Fruit fly (Drosophila melanogaster) whole organism, embryonic: ENCODE results near the gene TFAM.

Experiments used
- Ada2b ChIP-seq: fragments of 200-800 bp; sonication (Bioruptor generic); IDR thresholded peaks from 2 replicates; pipeline ENCODE4 v1.3.6; 2022; ENCODE audit warnings: missing biosample characterization, missing genetic modification characterization
- B-H1 ChIP-seq: fragments of 200-800 bp; sonication (Bioruptor generic); IDR thresholded peaks from 3 replicates; pipeline ENCODE4 v1.3.6; 2022; ENCODE audit warnings: missing biosample characterization, missing genetic modification characterization
- B-H2 ChIP-seq: fragments of 200-800 bp; sonication (Bioruptor generic); optimal IDR thresholded peaks from 2 replicates; lab custom pipeline; 2018; ENCODE audit warnings: missing biosample characterization, mild to moderate bottlenecking, missing genetic modification characterization
- CG10959 ChIP-seq: fragments of 200-800 bp; sonication (Bioruptor generic); IDR thresholded peaks from 2 replicates; pipeline ENCODE4 v1.3.6; 2022; ENCODE audit warnings: missing biosample characterization, missing genetic modification characterization
- CG14667 ChIP-seq: fragments of 200-800 bp; sonication (Bioruptor generic); IDR thresholded peaks from 2 replicates; pipeline ENCODE4 v1.3.6; 2022; ENCODE audit warnings: missing biosample characterization, missing genetic modification characterization
- CG15601 ChIP-seq: fragments of 200-800 bp; sonication (Bioruptor generic); optimal IDR thresholded peaks from 3 replicates; lab custom pipeline; 2019; ENCODE audit warnings: missing biosample characterization, mild to moderate bottlenecking, missing genetic modification characterization, moderate library complexity
- CG1603 ChIP-seq: fragments of 200-800 bp; sonication (Bioruptor generic); optimal IDR thresholded peaks from 2 replicates; lab custom pipeline; 2019; ENCODE audit warnings: missing biosample characterization, mild to moderate bottlenecking, missing genetic modification characterization, moderate library complexity
- CG17568 ChIP-seq: fragments of 200-800 bp; sonication (Bioruptor generic); optimal IDR thresholded peaks from 2 replicates; lab custom pipeline; 2018; ENCODE audit warnings: missing biosample characterization, mild to moderate bottlenecking, missing genetic modification characterization, moderate library complexity
- CG17912 ChIP-seq: fragments of 200-800 bp; sonication (Bioruptor generic); optimal IDR thresholded peaks from 2 replicates; lab custom pipeline; 2018; ENCODE audit warnings: missing biosample characterization, mild to moderate bottlenecking, missing genetic modification characterization
- CG2120 ChIP-seq: fragments of 200-800 bp; sonication (Bioruptor generic); optimal IDR thresholded peaks from 3 replicates; lab custom pipeline; 2016; ENCODE audit warnings: missing biosample characterization, missing genetic modification characterization
- CG30403 ChIP-seq: fragments of 200-800 bp; sonication (Bioruptor generic); optimal IDR thresholded peaks from 3 replicates; lab custom pipeline; 2016; ENCODE audit warnings: missing biosample characterization, missing genetic modification characterization
- CG34376 ChIP-seq: fragments of 200-800 bp; sonication (Bioruptor generic); optimal IDR thresholded peaks from 2 replicates; lab custom pipeline; 2018; ENCODE audit warnings: missing biosample characterization, mild to moderate bottlenecking, missing genetic modification characterization
- CG3838 ChIP-seq: fragments of 200-800 bp; sonication (Bioruptor generic); optimal IDR thresholded peaks from 3 replicates; lab custom pipeline; 2016; ENCODE audit warnings: missing biosample characterization, missing genetic modification characterization
- CG7357 ChIP-seq: fragments of 200-800 bp; sonication (Bioruptor generic); IDR thresholded peaks from 3 replicates; pipeline ENCODE4 v1.3.6; 2022; ENCODE audit warnings: missing biosample characterization, missing genetic modification characterization
- CG7372 ChIP-seq: fragments of 200-800 bp; sonication (Bioruptor generic); IDR thresholded peaks from 2 replicates; pipeline ENCODE4 v1.3.6; 2022; ENCODE audit warnings: missing biosample characterization, missing genetic modification characterization
- CG7987 ChIP-seq: fragments of 200-800 bp; sonication (Bioruptor generic); optimal IDR thresholded peaks from 2 replicates; lab custom pipeline; 2018; ENCODE audit warnings: missing biosample characterization, mild to moderate bottlenecking, missing genetic modification characterization, moderate library complexity
- CG9727 ChIP-seq: fragments of 200-800 bp; sonication (Bioruptor generic); optimal IDR thresholded peaks from 3 replicates; lab custom pipeline; 2017; ENCODE audit warnings: missing biosample characterization, mild to moderate bottlenecking, missing genetic modification characterization
- Lhr ChIP-seq: fragments of 200-800 bp; sonication (Bioruptor generic); optimal IDR thresholded peaks from 3 replicates; lab custom pipeline; 2017; ENCODE audit warnings: mild to moderate bottlenecking, missing biosample characterization, missing genetic modification reagents, missing genetic modification characterization
- MBD-R2 ChIP-seq: fragments of 200-800 bp; sonication (Bioruptor generic); IDR thresholded peaks from 2 replicates; pipeline ENCODE4 v1.3.6; 2022; ENCODE audit warnings: missing biosample characterization, missing genetic modification characterization
- Med ChIP-seq: fragments of 200-800 bp; sonication (Bioruptor generic); peaks from one replicate; lab custom pipeline; 2016; ENCODE audit warnings: missing biosample characterization, missing genetic modification characterization, mild to moderate bottlenecking, inconsistent platforms, moderate library complexity
- NC2β ChIP-seq: fragments of 200-800 bp; sonication (Bioruptor generic); optimal IDR thresholded peaks from 2 replicates; lab custom pipeline; 2016; ENCODE audit warnings: missing biosample characterization, missing genetic modification characterization
- Opbp ChIP-seq: fragments of 200-800 bp; sonication (Bioruptor generic); IDR thresholded peaks from 3 replicates; pipeline ENCODE4 v1.3.6; 2022; ENCODE audit warnings: missing biosample characterization, missing genetic modification characterization; ENCODE audit not compliant: partially characterized antibody
- Spps ChIP-seq: fragments of 200-800 bp; sonication (Bioruptor generic); optimal IDR thresholded peaks from 2 replicates; lab custom pipeline; 2018; ENCODE audit warnings: missing biosample characterization, mild to moderate bottlenecking, missing genetic modification characterization
- Sry-β ChIP-seq: fragments of 200-800 bp; sonication (Bioruptor generic); optimal IDR thresholded peaks from 2 replicates; lab custom pipeline; 2018; ENCODE audit warnings: missing biosample characterization, mild to moderate bottlenecking, missing genetic modification characterization, moderate library complexity
- Xrp1 ChIP-seq: fragments of 200-800 bp; sonication (Bioruptor generic); IDR thresholded peaks from 2 replicates; pipeline ENCODE4 v1.3.6; 2022; ENCODE audit warnings: missing biosample characterization, missing genetic modification characterization
- ac ChIP-seq: fragments of 200-800 bp; sonication (Bioruptor generic); optimal IDR thresholded peaks from 3 replicates; lab custom pipeline; 2017; ENCODE audit warnings: missing biosample characterization, mild to moderate bottlenecking, missing genetic modification characterization
- bcd ChIP-seq: fragments of 200-800 bp; sonication (Bioruptor generic); optimal IDR thresholded peaks from 2 replicates; lab custom pipeline; 2017; ENCODE audit warnings: missing biosample characterization, mild to moderate bottlenecking, missing genetic modification characterization
- cg ChIP-seq: fragments of 200-800 bp; sonication (Bioruptor generic); optimal IDR thresholded peaks from 3 replicates; lab custom pipeline; 2019; ENCODE audit warnings: missing biosample characterization, mild to moderate bottlenecking, missing genetic modification characterization, moderate library complexity
- ci ChIP-seq: fragments of 200-800 bp; sonication (Bioruptor generic); IDR thresholded peaks from 3 replicates; pipeline ENCODE4 v1.3.6; 2022; ENCODE audit warnings: missing biosample characterization, missing genetic modification characterization
- eve ChIP-seq, 2 experiments: fragments of >200 bp; optimal IDR thresholded peaks; 2 replicates each; lab custom pipeline; 2017; ENCODE audit warnings: missing biosample characterization in 2 of 2, missing genetic modification characterization in 2 of 2
- exex ChIP-seq: fragments of 200-800 bp; sonication (Bioruptor generic); optimal IDR thresholded peaks from 4 replicates; lab custom pipeline; 2018; ENCODE audit warnings: missing biosample characterization, mild to moderate bottlenecking, missing genetic modification characterization, moderate library complexity
- grau ChIP-seq: fragments of 200-800 bp; optimal IDR thresholded peaks from 3 replicates; lab custom pipeline; 2019; ENCODE audit warnings: missing biosample characterization, mild to moderate bottlenecking, missing genetic modification characterization, moderate library complexity
- gro ChIP-seq: fragments of 200-800 bp; sonication (Bioruptor generic); optimal IDR thresholded peaks from 2 replicates; lab custom pipeline; 2016; ENCODE audit warnings: missing biosample characterization, missing genetic modification characterization
- gsb ChIP-seq: fragments of 200-800 bp; sonication (Bioruptor generic); IDR thresholded peaks from 2 replicates; pipeline ENCODE4 v1.3.6; 2022; ENCODE audit warnings: missing biosample characterization, missing genetic modification characterization
- ind ChIP-seq: fragments of 200-800 bp; sonication (Bioruptor generic); optimal IDR thresholded peaks from 3 replicates; lab custom pipeline; 2016; ENCODE audit warnings: missing biosample characterization, missing genetic modification characterization
- klu ChIP-seq: fragments of 200-800 bp; sonication (Bioruptor generic); IDR thresholded peaks from 2 replicates; pipeline ENCODE4 v1.3.6; 2022; ENCODE audit warnings: missing biosample characterization, missing genetic modification characterization
- kni ChIP-seq: fragments of 200-800 bp; sonication (Bioruptor generic); optimal IDR thresholded peaks from 3 replicates; lab custom pipeline; 2017; ENCODE audit warnings: mild to moderate bottlenecking, missing biosample characterization, missing genetic modification reagents, missing genetic modification characterization
- lab ChIP-seq: fragments of 200-800 bp; sonication (Bioruptor generic); optimal IDR thresholded peaks from 3 replicates; lab custom pipeline; 2017; ENCODE audit warnings: missing biosample characterization, missing genetic modification characterization, mild to moderate bottlenecking, moderate library complexity, missing genetic modification reagents
- lola ChIP-seq, 3 experiments: fragments of >200 bp in 2 of 3; fragments of 200-800 bp in 1 of 3; sonication (Bioruptor generic) in 1 of 3; optimal IDR thresholded peaks; 2 replicates each; lab custom pipeline; 2017 to 2019; ENCODE audit warnings: missing biosample characterization in 3 of 3, missing genetic modification characterization in 3 of 3, mild to moderate bottlenecking in 1 of 3, moderate library complexity in 1 of 3
- lov ChIP-seq, 2 experiments: fragments of 200-800 bp in 1 of 2; fragments of >200 bp in 1 of 2; sonication (Bioruptor generic) in 1 of 2; IDR thresholded peaks in 1 of 2; optimal IDR thresholded peaks in 1 of 2; 2 replicates in 1 of 2; 3 replicates in 1 of 2; pipeline versions ENCODE4 v1.3.6 to Lab custom; 2017 to 2022; ENCODE audit warnings: missing biosample characterization in 1 of 2, missing genetic modification characterization in 1 of 2
- nerfin-2 ChIP-seq: fragments of 200-800 bp; sonication (Bioruptor generic); IDR thresholded peaks from 2 replicates; pipeline ENCODE4 v1.3.6; 2022; ENCODE audit warnings: missing biosample characterization, missing genetic modification characterization; ENCODE audit not compliant: partially characterized antibody
- odd ChIP-seq: fragments of 200-800 bp; sonication (Bioruptor generic); optimal IDR thresholded peaks from 2 replicates; lab custom pipeline; 2017; ENCODE audit warnings: missing biosample characterization, mild to moderate bottlenecking, missing genetic modification characterization
- org-1 ChIP-seq: fragments of 200-800 bp; sonication (Bioruptor generic); optimal IDR thresholded peaks from 2 replicates; lab custom pipeline; 2017; ENCODE audit warnings: missing biosample characterization, missing genetic modification characterization
- ranshi ChIP-seq: fragments of 200-800 bp; sonication (Bioruptor generic); IDR thresholded peaks from 2 replicates; pipeline ENCODE4 v1.3.6; 2022; ENCODE audit warnings: missing biosample characterization, missing genetic modification characterization
- rib ChIP-seq: fragments of 200-800 bp; sonication (Bioruptor generic); IDR thresholded peaks from 2 replicates; pipeline ENCODE4 v1.3.6; 2022; ENCODE audit warnings: missing biosample characterization, missing genetic modification characterization
- sisA ChIP-seq: fragments of 200-800 bp; sonication (Bioruptor generic); IDR thresholded peaks from 2 replicates; pipeline ENCODE4 v1.3.6; 2022; ENCODE audit warnings: missing biosample characterization, missing genetic modification characterization
- slbo ChIP-seq: fragments of 200-800 bp; sonication (Bioruptor generic); IDR thresholded peaks from 2 replicates; pipeline ENCODE4 v1.3.6; 2022; ENCODE audit warnings: missing biosample characterization, missing genetic modification characterization
- zfh1 ChIP-seq: fragments of 200-800 bp; sonication (Bioruptor generic); IDR thresholded peaks from 3 replicates; pipeline ENCODE4 v1.3.6; 2022; ENCODE audit warnings: missing biosample characterization, missing genetic modification characterization

TFAM gene

DNA sequence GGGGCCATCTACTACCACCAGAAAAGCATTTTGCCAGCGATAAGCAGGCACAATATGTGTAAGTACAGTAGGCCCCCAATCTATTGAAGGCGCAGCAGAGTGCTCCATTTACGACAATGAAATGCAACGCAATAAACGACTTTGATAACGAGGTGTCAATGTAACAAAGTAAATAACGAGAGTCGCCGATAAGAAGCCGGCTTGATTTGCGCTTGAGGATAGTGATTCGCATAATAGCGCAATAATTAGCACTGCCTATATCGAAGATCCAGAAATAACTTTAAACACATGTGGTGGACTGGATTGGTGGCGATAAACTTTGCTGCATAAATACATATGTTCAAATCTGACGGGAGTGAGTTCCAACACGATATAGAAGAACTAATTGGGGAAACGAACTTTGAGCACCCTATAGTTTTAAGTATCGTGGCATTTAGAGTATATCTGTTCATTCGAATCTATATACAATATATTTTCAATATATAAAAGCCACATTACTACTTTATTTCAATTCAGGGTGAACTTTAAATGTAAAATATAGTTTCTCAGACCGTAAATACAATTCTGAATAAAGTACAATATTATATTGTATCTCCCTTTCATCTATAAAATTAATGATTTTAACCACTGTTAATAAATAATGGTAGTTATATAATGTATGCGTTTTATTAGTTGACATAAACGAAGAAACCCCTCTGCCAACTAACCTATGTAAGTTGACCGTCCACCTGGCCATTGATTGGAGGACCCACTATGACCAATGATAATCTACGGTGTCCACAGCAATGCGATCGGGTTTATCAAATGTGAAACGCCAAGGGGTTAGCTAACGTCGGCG lies 27.6 kb downstream of the TFAM start (continued):
- TF ChIP-seq CG30403 (GFP tag; lab: Kevin White, UChicago) (no peak), CG1603 (tag; lab: Kevin White, UChicago) (peak; percentile 12), slbo (peak; percentile 45), eve (GFP tag; optimal IDR thresholded peaks at IDR 0.05; lab: Kevin White, UChicago) (peak in 1 of 2 experiments; percentile 48), B-H2 (GFP tag; lab: Kevin White, UChicago) (peak; percentile 34), Med (peak; percentile 79), ci (GFP tag; lab: Robert Waterston, UW) (0 out of 3 replicates have a peak, but pooled peaks have one; percentile 10), CG7357 (GFP tag; lab: Robert Waterston, UW) (no peak), CG17912 (GFP tag; lab: Kevin White, UChicago) (peak; percentile 43), CG34376 (GFP tag; lab: Kevin White, UChicago) (no peak), CG14667 (GFP tag; lab: Robert Waterston, UW) (no peak), lab (GFP tag; lab: Kevin White, UChicago) (peak; percentile 64), CG2120 (GFP tag; lab: Kevin White, UChicago) (peak; percentile 40), gsb (GFP tag; lab: Robert Waterston, UW) (no peak), Spps (tag; lab: Kevin White, UChicago) (no peak), ind (GFP tag; lab: Kevin White, UChicago) (peak; percentile 26), ranshi (GFP tag; lab: Robert Waterston, UW) (no peak), CG15601 (no peak), klu (GFP tag; lab: Robert Waterston, UW) (no peak), CG17568 (GFP tag; lab: Kevin White, UChicago) (no peak), CG7987 (GFP tag; lab: Kevin White, UChicago) (peak; percentile 20), grau (tag; lab: Kevin White, UChicago) (peak; percentile 88)

DNA sequence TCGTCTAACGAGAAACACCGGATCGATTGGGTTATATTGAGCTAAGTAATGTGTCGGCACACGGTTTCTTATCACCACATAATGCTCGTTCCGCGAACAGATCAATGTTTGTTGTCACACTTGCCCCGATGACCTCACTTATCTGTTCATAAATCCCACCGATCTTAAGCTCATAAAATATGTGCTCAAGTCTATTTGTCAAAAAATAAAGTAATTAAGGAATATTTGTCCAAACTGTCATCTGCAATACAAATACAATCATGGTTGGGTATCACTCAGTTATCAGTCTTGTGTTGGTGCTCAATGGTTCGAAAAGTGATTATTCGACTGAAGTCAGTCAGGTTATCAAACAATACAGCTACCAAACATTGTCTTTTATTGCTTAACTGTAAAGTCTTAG lies 28.6 kb downstream of the TFAM start:
- TF ChIP-seq CG3838 (no peak), exex (tag; lab: Kevin White, UChicago) (peak; percentile 37), MBD-R2 (GFP tag; lab: Robert Waterston, UW) (no peak), nerfin-2 (GFP tag; lab: Robert Waterston, UW) (no peak), bcd (GFP tag; lab: Kevin White, UChicago) (no peak), cg (GFP tag; lab: Kevin White, UChicago) (peak; percentile 20), CG1603 (tag; lab: Kevin White, UChicago) (peak; percentile 62), lola (GFP tag; optimal IDR thresholded peaks at IDR 0.05; lab: Kevin White, UChicago) (peak in 1 of 3 experiments; percentile 35), Opbp (GFP tag; lab: Robert Waterston, UW) (no peak), Ada2b (GFP tag; lab: Robert Waterston, UW) (no peak), gro (GFP tag; lab: Kevin White, UChicago) (peak; percentile 34), kni (GFP tag; lab: Kevin White, UChicago) (peak; percentile 27), odd (GFP tag; lab: Kevin White, UChicago) (peak; percentile 54), Lhr (GFP tag; lab: Kevin White, UChicago) (peak; percentile 16), CG7372 (GFP tag; lab: Robert Waterston, UW) (no peak), Xrp1 (peak; percentile 54; the same call in 1 of the 2 replicates), B-H1 (GFP tag; lab: Robert Waterston, UW) (no peak), NC2β (GFP tag; lab: Kevin White, UChicago) (peak; percentile 37), sisA (GFP tag; lab: Robert Waterston, UW) (no peak), ac (GFP tag; lab: Kevin White, UChicago) (peak; percentile 26), rib (no peak), org-1 (GFP tag; lab: Kevin White, UChicago) (peak; percentile 10), Sry-β (GFP tag; lab: Kevin White, UChicago) (no peak), lov (optimal IDR thresholded peaks at IDR 0.05; lab: Kevin White, UChicago) (no peak), lov (GFP tag; IDR thresholded peaks at IDR 0.05; lab: Robert Waterston, UW) (0 out of 3 replicates have a peak, but pooled peaks have one; percentile 30), zfh1 (no peak), CG9727 (GFP tag; lab: Kevin White, UChicago) (peak; percentile 52), CG10959 (GFP tag; lab: Robert Waterston, UW) (no peak)
